Worm (Caenorhabditis elegans): ENCODE measurements around the gene Y110A2AR.1.
A peak's percentile ranks its signal among the peaks of the same experiment; 100 is the strongest.

Y110A2AR.1 gene

ce11 chrII:2958308-2958707, 38.8 kb downstream of the Y110A2AR.1 start, which contains the start of gene srw-60:
Gene srw-60, plus strand, starts transcription at chrII:2958608.
- no peak for TF ChIP-seq ceh-14 (tag; optimal IDR thresholded peaks at IDR 0.05)
- no peak for TF ChIP-seq T23F11.4 (GFP tag; optimal IDR thresholded peaks at IDR 0.05)
- no peak for TF ChIP-seq elt-2 (tag; optimal IDR thresholded peaks at IDR 0.05)
- TF ChIP-seq ceh-19 (GFP tag; optimal IDR thresholded peaks at IDR 0.05): no peak
- TF ChIP-seq K09A11.1 (tag; optimal IDR thresholded peaks at IDR 0.05; ENCODE audit: insufficient read depth): no peak
- no peak for TF ChIP-seq rnt-1 (tag; optimal IDR thresholded peaks at IDR 0.05)
- TF ChIP-seq nhr-232 (tag; optimal IDR thresholded peaks at IDR 0.05): no peak
- no peak for TF ChIP-seq fax-1 (tag; optimal IDR thresholded peaks at IDR 0.05)
- no peak for TF ChIP-seq tbx-2 (tag; optimal IDR thresholded peaks at IDR 0.05)
- TF ChIP-seq F13H6.1 (tag; optimal IDR thresholded peaks at IDR 0.05): no peak
- TF ChIP-seq odd-2 (tag; optimal IDR thresholded peaks at IDR 0.05): no peak
- TF ChIP-seq unc-42 (tag; optimal IDR thresholded peaks at IDR 0.05): no peak
- TF ChIP-seq ceh-31 (tag; optimal IDR thresholded peaks at IDR 0.05): no peak
- no peak for TF ChIP-seq K02D7.2 (tag; optimal IDR thresholded peaks at IDR 0.05)
- TF ChIP-seq unc-55 (GFP tag; optimal IDR thresholded peaks at IDR 0.05): no peak
- no peak for TF ChIP-seq che-1 (tag; optimal IDR thresholded peaks at IDR 0.05)
- TF ChIP-seq ceh-30 (tag; optimal IDR thresholded peaks at IDR 0.05): no peak
- no peak for TF ChIP-seq ceh-2 (tag; optimal IDR thresholded peaks at IDR 0.05)

ce11 chrII:2962531-2963164, 43.1 kb downstream of the Y110A2AR.1 start:
- TF ChIP-seq ceh-22 (tag; optimal IDR thresholded peaks at IDR 0.05): no peak
- peak; percentile 64 for TF ChIP-seq unc-42 (tag; optimal IDR thresholded peaks at IDR 0.05)
- peak; percentile 69 for TF ChIP-seq hlh-30 (tag; optimal IDR thresholded peaks at IDR 0.05; ENCODE audit: insufficient read depth)

DNA sequence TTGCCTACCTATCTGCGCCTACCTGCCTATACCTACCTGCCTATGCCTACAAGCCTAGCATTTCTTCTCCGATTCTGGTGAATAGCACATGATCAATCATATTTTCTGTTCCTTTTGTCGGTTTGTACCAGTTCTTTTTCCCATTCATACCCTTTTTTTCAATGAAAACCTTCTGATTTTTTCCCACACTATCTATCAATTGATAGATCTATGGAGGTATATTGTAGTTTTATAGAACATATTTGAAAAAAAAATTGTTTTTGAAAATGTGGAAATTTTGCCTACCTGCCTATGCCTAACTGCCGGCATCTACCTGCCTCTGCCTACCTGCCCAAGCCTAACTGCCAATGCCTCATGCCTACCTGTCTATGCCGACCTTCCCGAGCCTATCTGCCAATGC, 44.1 kb downstream of the Y110A2AR.1 start:
- TF ChIP-seq ceh-48 (tag; optimal IDR thresholded peaks at IDR 0.05) (no peak), odd-2 (tag; optimal IDR thresholded peaks at IDR 0.05) (no peak), ceh-24 (tag; optimal IDR thresholded peaks at IDR 0.05) (no peak), madf-2 (tag; optimal IDR thresholded peaks at IDR 0.05) (no peak), fax-1 (tag; optimal IDR thresholded peaks at IDR 0.05) (no peak), zip-5 (tag; optimal IDR thresholded peaks at IDR 0.05) (no peak), ets-4 (tag; optimal IDR thresholded peaks at IDR 0.05) (no peak), nhr-232 (tag; optimal IDR thresholded peaks at IDR 0.05) (no peak), pax-1 (tag; optimal IDR thresholded peaks at IDR 0.05) (no peak), syd-9 (tag; optimal IDR thresholded peaks at IDR 0.05) (no peak), ceh-45 (GFP tag; IDR thresholded peaks at IDR 0.05) (no peak), dmd-4 (tag; optimal IDR thresholded peaks at IDR 0.05; ENCODE audit: borderline replicate concordance) (no peak), mec-3 (tag; optimal IDR thresholded peaks at IDR 0.05; ENCODE audit: borderline replicate concordance) (no peak), ceh-2 (tag; optimal IDR thresholded peaks at IDR 0.05) (no peak), fkh-6 (tag; optimal IDR thresholded peaks at IDR 0.05) (no peak), ztf-16 (tag; optimal IDR thresholded peaks at IDR 0.05) (no peak), ama-1 (optimal IDR thresholded peaks at IDR 0.05) (no peak), npax-4 (tag; optimal IDR thresholded peaks at IDR 0.05) (no peak), nhr-11 (tag; optimal IDR thresholded peaks at IDR 0.05) (no peak)

DNA sequence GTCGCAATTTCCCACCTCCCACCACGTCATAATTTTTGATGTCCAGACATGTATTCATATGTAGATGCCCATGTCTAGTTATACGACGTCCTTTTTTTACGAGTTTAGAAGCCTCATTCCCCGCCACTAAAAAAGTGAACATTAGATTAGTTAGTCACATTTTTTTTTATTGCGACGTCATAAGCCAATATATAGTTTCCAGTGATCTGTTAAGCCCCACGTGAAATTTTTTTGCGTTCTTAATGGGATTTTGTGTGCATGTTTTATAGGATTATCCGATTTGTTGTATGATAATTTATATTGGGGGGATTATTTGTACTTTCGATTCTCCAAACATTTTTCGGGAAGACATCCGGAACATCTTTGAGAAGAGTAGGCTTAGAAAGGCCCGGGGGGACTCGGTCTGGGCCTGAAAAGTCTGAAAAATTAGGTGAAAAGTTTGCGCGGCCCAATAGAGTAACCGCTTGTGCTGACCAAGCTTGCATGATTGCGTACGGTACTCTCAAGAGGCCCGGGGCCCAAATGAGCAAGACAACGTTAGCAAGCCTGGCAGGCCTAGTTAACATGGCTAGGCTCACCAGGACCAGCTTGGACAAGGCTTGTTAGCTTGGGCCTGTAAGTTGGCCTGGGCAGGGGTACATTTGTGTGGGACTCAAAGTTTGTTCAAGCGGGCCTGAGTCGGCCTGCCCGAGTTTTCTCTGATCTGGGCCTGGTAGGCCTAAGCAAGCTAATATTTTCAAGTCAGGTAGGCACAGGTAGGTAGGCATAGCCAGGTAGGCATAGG, 45.9 kb downstream of the Y110A2AR.1 start:
- TF ChIP-seq ama-1 (optimal IDR thresholded peaks at IDR 0.05) (no peak), ceh-18 (tag; optimal IDR thresholded peaks at IDR 0.05) (no peak), unc-55 (GFP tag; optimal IDR thresholded peaks at IDR 0.05) (no peak), unc-42 (tag; optimal IDR thresholded peaks at IDR 0.05) (no peak), pag-3 (tag; optimal IDR thresholded peaks at IDR 0.05; ENCODE audit: borderline replicate concordance) (no peak), fkh-6 (tag; optimal IDR thresholded peaks at IDR 0.05) (no peak), pha-4 (tag; optimal IDR thresholded peaks at IDR 0.05) (no peak), hlh-6 (tag; optimal IDR thresholded peaks at IDR 0.05) (no peak), nhr-11 (tag; optimal IDR thresholded peaks at IDR 0.05) (no peak), elt-2 (tag; optimal IDR thresholded peaks at IDR 0.05) (no peak), lim-6 (tag; optimal IDR thresholded peaks at IDR 0.05) (no peak), pros-1 (tag; optimal IDR thresholded peaks at IDR 0.05) (no peak), sdc-2 (tag; optimal IDR thresholded peaks at IDR 0.05) (no peak), zip-5 (tag; optimal IDR thresholded peaks at IDR 0.05) (no peak), tbx-7 (tag; optimal IDR thresholded peaks at IDR 0.05) (no peak), Y22D7AL.16 (tag; optimal IDR thresholded peaks at IDR 0.05) (no peak), mec-3 (tag; optimal IDR thresholded peaks at IDR 0.05; ENCODE audit: borderline replicate concordance) (no peak)
